Fruit fly (Drosophila melanogaster) whole organism, embryonic: ENCODE measurements around the gene Cp16.

Experiments
- ATbp ChIP-seq: fragments of 200-800 bp; sonication (Bioruptor generic); optimal IDR thresholded peaks from 2 replicates; lab custom pipeline; 2017; ENCODE audit warnings: missing biosample characterization, mild to moderate bottlenecking, missing genetic modification characterization, missing genetic modification reagents
- Awh ChIP-seq: fragments of 200-800 bp; sonication (Bioruptor generic); IDR thresholded peaks from 2 replicates; pipeline ENCODE4, ENCODE4 v1.3.6; 2022; ENCODE audit warnings: missing biosample characterization, missing genetic modification characterization
- CG10321 ChIP-seq: fragments of 200-800 bp; sonication (Bioruptor generic); IDR thresholded peaks from 2 replicates; pipeline ENCODE4 v1.3.6; 2022; ENCODE audit warnings: missing biosample characterization, missing genetic modification characterization
- CG10979 ChIP-seq: fragments of 200-800 bp; sonication (Bioruptor generic); optimal IDR thresholded peaks from 2 replicates; lab custom pipeline; 2018; ENCODE audit warnings: missing biosample characterization, mild to moderate bottlenecking, missing genetic modification characterization, moderate library complexity
- CG11504 ChIP-seq: fragments of 200-800 bp; sonication (Bioruptor generic); optimal IDR thresholded peaks from 3 replicates; lab custom pipeline; 2019; ENCODE audit warnings: missing biosample characterization, mild to moderate bottlenecking, missing genetic modification characterization, moderate library complexity
- CG12659 ChIP-seq: fragments of 200-800 bp; sonication (Bioruptor generic); optimal IDR thresholded peaks from 3 replicates; lab custom pipeline; 2017; ENCODE audit warnings: mild to moderate bottlenecking, missing biosample characterization, missing genetic modification reagents, missing genetic modification characterization
- CG14710 ChIP-seq: fragments of 200-800 bp; sonication (Bioruptor generic); optimal IDR thresholded peaks from 3 replicates; lab custom pipeline; 2019; ENCODE audit warnings: missing biosample characterization, mild to moderate bottlenecking, missing genetic modification characterization, moderate library complexity
- CG15479 ChIP-seq: fragments of 200-800 bp; sonication (Bioruptor generic); optimal IDR thresholded peaks from 3 replicates; lab custom pipeline; 2019; ENCODE audit warnings: missing biosample characterization, mild to moderate bottlenecking, missing genetic modification characterization, moderate library complexity
- CG15514 ChIP-seq: fragments of 200-800 bp; sonication (Bioruptor generic); optimal IDR thresholded peaks from 3 replicates; lab custom pipeline; 2017; ENCODE audit warnings: missing biosample characterization, missing genetic modification characterization, mild to moderate bottlenecking, moderate library complexity, missing genetic modification reagents
- CG1832 ChIP-seq: fragments of 200-800 bp; sonication (Bioruptor generic); optimal IDR thresholded peaks from 2 replicates; lab custom pipeline; 2017; ENCODE audit warnings: missing biosample characterization, mild to moderate bottlenecking, missing genetic modification characterization, inconsistent platforms
- CG2116 ChIP-seq: fragments of 200-800 bp; sonication (Bioruptor generic); optimal IDR thresholded peaks from 3 replicates; lab custom pipeline; 2018; ENCODE audit warnings: missing biosample characterization, mild to moderate bottlenecking, missing genetic modification characterization
- CG2678 ChIP-seq: fragments of 200-800 bp; sonication (Bioruptor generic); optimal IDR thresholded peaks from 3 replicates; lab custom pipeline; 2019; ENCODE audit warnings: missing biosample characterization, mild to moderate bottlenecking, missing genetic modification characterization, moderate library complexity
- CG3281 ChIP-seq: fragments of 200-800 bp; sonication (Bioruptor generic); optimal IDR thresholded peaks from 3 replicates; lab custom pipeline; 2017; ENCODE audit warnings: missing biosample characterization, mild to moderate bottlenecking, missing genetic modification characterization
- CG4360 ChIP-seq: fragments of 200-800 bp; sonication (Bioruptor generic); IDR thresholded peaks from 2 replicates; pipeline ENCODE4 v1.3.6; 2022; ENCODE audit warnings: missing biosample characterization, missing genetic modification characterization
- CG6791 ChIP-seq: fragments of 200-800 bp; sonication (Bioruptor generic); IDR thresholded peaks from 3 replicates; pipeline ENCODE4 v1.3.6; 2022; ENCODE audit warnings: missing biosample characterization, missing genetic modification characterization; ENCODE audit not compliant: partially characterized antibody
- CG8478 ChIP-seq: fragments of >200 bp; optimal IDR thresholded peaks from 2 replicates; lab custom pipeline; 2018
- CG8924 ChIP-seq: fragments of 200-800 bp; optimal IDR thresholded peaks from 3 replicates; lab custom pipeline; 2019; ENCODE audit warnings: missing biosample characterization, mild to moderate bottlenecking, missing genetic modification characterization, moderate library complexity
- CG9817 ChIP-seq: fragments of 200-800 bp; sonication (Bioruptor generic); optimal IDR thresholded peaks from 2 replicates; lab custom pipeline; 2018; ENCODE audit warnings: missing biosample characterization, mild to moderate bottlenecking, missing genetic modification characterization, moderate library complexity
- CG9932 ChIP-seq: fragments of 200-800 bp; sonication (Bioruptor generic); IDR thresholded peaks from 2 replicates; pipeline ENCODE4 v1.3.6; 2022; ENCODE audit warnings: missing biosample characterization, missing genetic modification characterization
- Chrac-16 ChIP-seq: fragments of 200-800 bp; sonication (Bioruptor generic); optimal IDR thresholded peaks from 3 replicates; lab custom pipeline; 2016; ENCODE audit warnings: missing biosample characterization, missing genetic modification characterization
- D19A ChIP-seq: fragments of 200-800 bp; optimal IDR thresholded peaks from 3 replicates; lab custom pipeline; 2019; ENCODE audit warnings: missing biosample characterization, mild to moderate bottlenecking, missing genetic modification characterization, moderate library complexity
- D19B ChIP-seq: fragments of 200-800 bp; sonication (Bioruptor generic); optimal IDR thresholded peaks from 2 replicates; lab custom pipeline; 2017; ENCODE audit warnings: missing biosample characterization, mild to moderate bottlenecking, missing genetic modification characterization
- Doc2 ChIP-seq: fragments of 200-800 bp; sonication (Bioruptor generic); IDR thresholded peaks from 2 replicates; pipeline ENCODE4 v1.3.6; 2022; ENCODE audit warnings: missing biosample characterization, missing genetic modification characterization
- Gug ChIP-seq: fragments of 200-800 bp; sonication (Bioruptor generic); IDR thresholded peaks from 4 replicates; pipeline ENCODE4 v1.3.6; 2022; ENCODE audit warnings: missing biosample characterization, missing genetic modification characterization
- HLH4C ChIP-seq: fragments of 200-800 bp; sonication (Bioruptor generic); IDR thresholded peaks from 3 replicates; pipeline ENCODE4 v1.3.6; 2022; ENCODE audit warnings: missing biosample characterization, missing genetic modification characterization; ENCODE audit not compliant: partially characterized antibody
- Mad ChIP-seq: fragments of 200-800 bp; sonication (Bioruptor generic); optimal IDR thresholded peaks from 2 replicates; lab custom pipeline; 2016; ENCODE audit warnings: missing biosample characterization, missing genetic modification characterization
- Pdp1 ChIP-seq, 2 experiments: fragments of 200-800 bp; sonication (Bioruptor generic); optimal IDR thresholded peaks; 3 replicates each; lab custom pipeline; 2016; ENCODE audit warnings: missing biosample characterization in 2 of 2, missing genetic modification characterization in 2 of 2, mild to moderate bottlenecking in 1 of 2, moderate library complexity in 1 of 2
- Scr ChIP-seq: fragments of 200-800 bp; sonication (Bioruptor generic); IDR thresholded peaks from 2 replicates; pipeline ENCODE4 v1.3.6; 2022; ENCODE audit warnings: missing biosample characterization, missing genetic modification characterization; ENCODE audit not compliant: partially characterized antibody
- Stat92E ChIP-seq, 3 experiments: fragments of >200 bp in 2 of 3; fragments of 200-800 bp in 1 of 3; sonication (Bioruptor generic) in 1 of 3; optimal IDR thresholded peaks; 2 replicates each; lab custom pipeline; 2017 to 2019; ENCODE audit warnings: missing biosample characterization in 3 of 3, missing genetic modification characterization in 3 of 3, mild to moderate bottlenecking in 1 of 3, moderate library complexity in 1 of 3
- ac ChIP-seq: fragments of 200-800 bp; sonication (Bioruptor generic); optimal IDR thresholded peaks from 3 replicates; lab custom pipeline; 2017; ENCODE audit warnings: missing biosample characterization, mild to moderate bottlenecking, missing genetic modification characterization
- ara ChIP-seq: fragments of 200-800 bp; sonication (Bioruptor generic); IDR thresholded peaks from 2 replicates; pipeline ENCODE4 v1.3.6; 2022; ENCODE audit warnings: missing biosample characterization, missing genetic modification characterization
- bab2 ChIP-seq: fragments of 200-800 bp; sonication (Bioruptor generic); optimal IDR thresholded peaks from 2 replicates; lab custom pipeline; 2016; ENCODE audit warnings: missing biosample characterization, missing genetic modification characterization
- cwo ChIP-seq: fragments of 200-800 bp; sonication (Bioruptor generic); optimal IDR thresholded peaks from 3 replicates; lab custom pipeline; 2017; ENCODE audit warnings: missing biosample characterization, missing genetic modification characterization, mild to moderate bottlenecking, moderate library complexity, missing genetic modification reagents
- emc ChIP-seq: fragments of 200-800 bp; sonication (Bioruptor generic); optimal IDR thresholded peaks from 2 replicates; lab custom pipeline; 2016; ENCODE audit warnings: missing biosample characterization, missing genetic modification characterization
- ham ChIP-seq: fragments of 200-800 bp; sonication (Bioruptor generic); IDR thresholded peaks from 2 replicates; pipeline ENCODE4 v1.3.6; 2022; ENCODE audit warnings: missing biosample characterization, missing genetic modification characterization
- lab ChIP-seq: fragments of 200-800 bp; sonication (Bioruptor generic); optimal IDR thresholded peaks from 3 replicates; lab custom pipeline; 2017; ENCODE audit warnings: missing biosample characterization, missing genetic modification characterization, mild to moderate bottlenecking, moderate library complexity, missing genetic modification reagents
- lmd ChIP-seq: fragments of 200-800 bp; sonication (Bioruptor generic); IDR thresholded peaks from 2 replicates; pipeline ENCODE4 v1.3.6; 2022; ENCODE audit warnings: missing biosample characterization, missing genetic modification characterization
- lola ChIP-seq, 3 experiments: fragments of >200 bp in 2 of 3; fragments of 200-800 bp in 1 of 3; sonication (Bioruptor generic) in 1 of 3; optimal IDR thresholded peaks; 2 replicates each; lab custom pipeline; 2017 to 2019; ENCODE audit warnings: missing biosample characterization in 3 of 3, missing genetic modification characterization in 3 of 3, mild to moderate bottlenecking in 1 of 3, moderate library complexity in 1 of 3
- pb ChIP-seq: fragments of 200-800 bp; sonication (Bioruptor generic); optimal IDR thresholded peaks from 3 replicates; lab custom pipeline; 2016; ENCODE audit warnings: missing biosample characterization, missing genetic modification characterization
- seq ChIP-seq: fragments of 200-800 bp; sonication (Bioruptor generic); IDR thresholded peaks from 2 replicates; pipeline ENCODE4 v1.3.6; 2022; ENCODE audit warnings: missing biosample characterization, missing genetic modification characterization
- slbo ChIP-seq: fragments of 200-800 bp; sonication (Bioruptor generic); IDR thresholded peaks from 2 replicates; pipeline ENCODE4 v1.3.6; 2022; ENCODE audit warnings: missing biosample characterization, missing genetic modification characterization
- stwl ChIP-seq: fragments of 200-800 bp; sonication (Bioruptor generic); optimal IDR thresholded peaks from 3 replicates; lab custom pipeline; 2018; ENCODE audit warnings: missing biosample characterization, mild to moderate bottlenecking, missing genetic modification characterization, moderate library complexity
- vvl ChIP-seq: fragments of 200-800 bp; sonication (Bioruptor generic); IDR thresholded peaks from 2 replicates; pipeline ENCODE4 v1.3.6; 2022; ENCODE audit warnings: missing biosample characterization, missing genetic modification characterization
- zen ChIP-seq: fragments of 200-800 bp; sonication (Bioruptor generic); optimal IDR thresholded peaks from 3 replicates; lab custom pipeline; 2018; ENCODE audit warnings: missing biosample characterization, mild to moderate bottlenecking, missing genetic modification characterization, moderate library complexity

Gene Cp16

DNA sequence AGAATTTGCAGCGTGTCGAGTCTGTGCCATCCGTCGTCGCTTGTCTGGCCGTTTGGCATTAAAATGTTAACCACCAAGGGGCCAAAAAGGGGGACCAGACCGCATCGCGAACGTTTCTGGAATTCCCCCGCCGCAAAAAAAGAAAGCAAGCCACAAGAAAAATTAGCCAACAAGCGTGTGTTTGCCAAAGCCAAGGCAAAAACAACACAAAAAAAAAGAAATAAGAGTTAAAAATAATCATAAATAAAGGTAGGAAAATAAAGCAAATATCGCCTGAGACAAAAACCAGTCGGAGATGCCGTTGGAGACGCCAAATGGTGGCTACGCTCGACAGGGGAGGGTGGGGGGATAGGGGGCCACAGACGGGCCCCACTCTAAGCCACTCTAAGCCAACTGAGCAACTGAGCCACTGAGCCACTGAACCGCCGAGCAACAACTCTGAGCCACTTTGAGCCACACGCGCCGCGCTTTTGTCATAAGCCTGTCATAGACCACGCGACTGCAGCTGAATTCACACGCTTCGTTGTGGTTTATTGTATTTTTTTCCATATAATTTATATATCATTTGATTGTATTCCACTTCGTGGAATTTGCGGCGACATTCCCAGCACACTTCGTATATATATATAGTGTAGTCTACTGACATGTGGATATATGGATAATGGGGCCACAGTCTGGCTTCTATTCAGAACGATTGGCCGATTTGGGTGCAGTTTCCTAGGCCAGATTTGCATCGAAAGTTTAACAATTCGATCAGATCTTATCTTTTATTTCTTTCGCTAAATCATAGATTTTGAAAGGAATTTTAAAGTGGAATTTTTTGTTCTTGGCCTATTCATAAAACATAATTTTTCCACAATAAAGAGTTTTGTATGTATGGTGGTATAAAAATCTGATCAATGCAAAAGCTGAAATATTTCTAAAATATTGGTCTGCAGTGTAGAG lies 37.9 kb upstream of the Cp16 start (continued):
- 0 out of 2 replicates have a peak, but pooled peaks have one; percentile 45 for TF ChIP-seq vvl
- no peak for TF ChIP-seq bab2 (GFP tag; lab: Kevin White, UChicago)
- no peak for TF ChIP-seq Doc2
- no peak for TF ChIP-seq CG8924 (tag; lab: Kevin White, UChicago)
- peak; percentile 68 for TF ChIP-seq cwo
- TF ChIP-seq slbo (GFP tag; lab: Robert Waterston, UW): 0 out of 2 replicates have a peak, but pooled peaks have one; percentile 3
- no peak for TF ChIP-seq CG15479 (GFP tag; lab: Kevin White, UChicago)
- peak; percentile 21 for TF ChIP-seq CG2678 (tag; lab: Kevin White, UChicago)
- TF ChIP-seq CG9817 (tag; lab: Kevin White, UChicago): peak; percentile 17
- TF ChIP-seq Scr (GFP tag; lab: Robert Waterston, UW): no peak
- TF ChIP-seq CG15514 (GFP tag; lab: Kevin White, UChicago): peak; percentile 9
- peak; percentile 17 for TF ChIP-seq CG3281 (GFP tag; lab: Kevin White, UChicago)
- peak; percentile 0 for TF ChIP-seq lab
- TF ChIP-seq CG9932 (GFP tag; lab: Robert Waterston, UW): 0 out of 2 replicates have a peak, but pooled peaks have one; percentile 9

DNA sequence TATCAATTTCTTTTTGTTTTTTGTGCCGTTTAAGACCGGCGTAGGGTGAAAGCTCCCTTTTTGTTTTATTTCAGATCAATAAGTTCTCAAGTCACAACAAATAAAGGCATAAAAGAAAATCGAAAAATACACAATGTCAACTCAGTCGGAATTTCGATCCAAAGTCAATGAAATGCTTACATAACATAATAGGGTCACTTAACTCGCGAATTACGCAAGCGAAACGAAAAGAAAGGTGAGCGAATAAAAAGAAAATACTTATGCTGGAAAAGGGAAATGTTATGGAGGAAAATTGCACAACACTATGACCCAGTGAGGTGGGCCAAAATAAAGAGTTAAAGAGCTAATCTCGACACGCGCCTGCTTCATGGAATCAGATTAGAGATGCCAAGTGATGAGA lies 35.8 kb upstream of the Cp16 start:
- TF ChIP-seq ac (GFP tag; lab: Kevin White, UChicago) (no peak), Pdp1 (GFP tag; optimal IDR thresholded peaks at IDR 0.05; lab: Kevin White, UChicago) (peak in 1 of 2 experiments; percentile 87)

DNA sequence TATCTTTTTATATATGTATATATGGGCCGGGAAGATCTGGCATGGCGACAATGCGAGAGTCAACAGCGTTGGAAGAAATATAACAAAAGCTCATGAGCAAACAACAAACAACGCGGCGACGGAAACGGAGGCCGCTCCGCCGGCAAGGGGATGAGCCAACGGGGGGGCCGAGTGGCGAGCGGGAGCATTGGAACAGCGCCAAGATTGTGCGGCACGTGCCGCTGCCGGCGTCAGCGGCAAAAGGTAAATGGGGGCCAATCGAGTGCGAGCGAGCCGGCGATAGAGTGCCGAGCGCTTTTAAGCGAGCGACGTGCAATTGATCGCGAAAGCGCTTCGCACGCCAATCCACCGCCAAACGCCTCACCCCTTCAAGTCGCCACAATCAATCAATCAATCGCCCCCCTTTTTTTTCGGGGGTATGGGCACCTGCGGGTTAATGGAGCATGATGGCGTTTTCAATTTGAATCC lies 35.2 kb upstream of the Cp16 start:
- TF ChIP-seq CG4360 (peak; percentile 44), Gug (no peak), ara (GFP tag; lab: Robert Waterston, UW) (peak; percentile 44; the same call in 1 of the 2 replicates), CG12659 (GFP tag; lab: Kevin White, UChicago) (peak; percentile 71), D19B (GFP tag; lab: Kevin White, UChicago) (peak; percentile 14), ATbp (GFP tag; lab: Kevin White, UChicago) (peak; percentile 93), CG8478 (no peak), Chrac-16 (peak; percentile 1), Mad (peak; percentile 63), CG1832 (GFP tag; lab: Kevin White, UChicago) (peak; percentile 69), lola (GFP tag; optimal IDR thresholded peaks at IDR 0.05; lab: Kevin White, UChicago) (peak in 1 of 3 experiments; percentile 40), stwl (tag; lab: Kevin White, UChicago) (no peak), Stat92E (GFP tag; optimal IDR thresholded peaks at IDR 0.05; lab: Kevin White, UChicago) (no peak), CG14710 (tag; lab: Kevin White, UChicago) (peak; percentile 39), pb (GFP tag; lab: Kevin White, UChicago) (no peak), Awh (GFP tag; lab: Robert Waterston, UW) (peak; percentile 80; the same call in 1 of the 2 replicates), CG10321 (peak; percentile 73), CG6791 (GFP tag; lab: Robert Waterston, UW) (no peak), emc (GFP tag; lab: Kevin White, UChicago) (no peak), HLH4C (no peak), CG11504 (tag; lab: Kevin White, UChicago) (peak; percentile 48), D19A (tag; lab: Kevin White, UChicago) (peak; percentile 48), CG10979 (tag; lab: Kevin White, UChicago) (peak; percentile 21), CG2116 (peak; percentile 42), seq (peak; percentile 69; the same call in 1 of the 2 replicates), ham (GFP tag; lab: Robert Waterston, UW) (peak; percentile 32; the same call in 1 of the 2 replicates), lmd (GFP tag; lab: Robert Waterston, UW) (no peak), zen (no peak)
